Worm (Caenorhabditis elegans) whole organism, L4/young adult: ENCODE measurements around the gene srh-148.

Source experiments
- W03F9.2 ChIP-seq: fragments of 150-350 bp; optimal IDR thresholded peaks from 2 replicates; lab custom pipeline; 2014; ENCODE audit warnings: missing biosample characterization, missing genetic modification characterization
- dao-5 ChIP-seq: sonication (generic microtip); optimal IDR thresholded peaks from 2 replicates; lab custom pipeline; 2016; ENCODE audit warnings: missing genotype, missing genetic modification characterization, moderate library complexity, missing compliant biosample characterization
- him-1 ChIP-seq: sonication (generic microtip); optimal IDR thresholded peaks from 2 replicates; lab custom pipeline; 2016; ENCODE audit warnings: missing genotype, missing genetic modification reagents, missing genetic modification characterization, missing compliant biosample characterization

DNA sequence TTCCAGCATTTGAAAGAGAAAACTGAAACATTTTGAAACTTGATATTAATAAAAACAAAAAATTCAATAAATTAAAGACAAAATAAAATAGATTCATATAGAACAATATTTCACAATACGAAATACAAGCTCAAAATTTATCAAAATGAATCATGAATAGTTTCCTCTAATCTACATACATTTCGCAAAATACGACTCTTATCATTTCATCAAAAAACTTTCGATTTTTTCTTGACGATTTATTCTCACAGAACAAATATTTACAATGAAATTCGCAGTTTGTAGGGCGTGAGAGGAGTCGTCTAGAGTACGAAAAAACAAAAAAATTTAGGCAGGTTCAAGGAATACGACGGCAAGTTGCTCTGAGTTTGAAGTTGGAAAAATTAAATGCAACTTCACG, 31.9 kb upstream of the srh-148 start:
- TF ChIP-seq him-1 (tag; lab: Kevin White, UChicago) (no peak), dao-5 (tag; lab: Kevin White, UChicago) (no peak), W03F9.2 (tag; lab: Kevin White, UChicago) (no peak)
